Fruit fly (Drosophila melanogaster) whole organism, pupa: ENCODE results near the gene DIP-gamma.

ENCODE experiments used
- CG10348 ChIP-seq: fragments of 200-800 bp; sonication (Bioruptor generic); IDR thresholded peaks from 2 replicates; pipeline ENCODE4 v1.3.6; 2022; ENCODE audit warnings: missing biosample characterization, missing genetic modification characterization
- CG12605 ChIP-seq: fragments of 200-800 bp; sonication (Bioruptor generic); IDR thresholded peaks from 2 replicates; pipeline ENCODE4 v1.3.6; 2022; ENCODE audit warnings: missing biosample characterization, missing genetic modification characterization
- CG13204 ChIP-seq: fragments of 200-800 bp; sonication (Bioruptor generic); optimal IDR thresholded peaks from 2 replicates; lab custom pipeline; 2018; ENCODE audit warnings: missing biosample characterization, mild to moderate bottlenecking, missing genetic modification characterization, moderate library complexity
- CG14655 ChIP-seq: fragments of 200-800 bp; sonication (Bioruptor generic); optimal IDR thresholded peaks from 3 replicates; lab custom pipeline; 2017; ENCODE audit warnings: mild to moderate bottlenecking, missing biosample characterization, missing genetic modification reagents, missing genetic modification characterization
- CG15710 ChIP-seq: fragments of 200-800 bp; sonication (Bioruptor generic); optimal IDR thresholded peaks from 2 replicates; lab custom pipeline; 2018; ENCODE audit warnings: missing biosample characterization, mild to moderate bottlenecking, missing genetic modification characterization, moderate library complexity
- CG17806 ChIP-seq: fragments of 200-800 bp; sonication (Bioruptor generic); optimal IDR thresholded peaks from 2 replicates; lab custom pipeline; 2018; ENCODE audit warnings: missing biosample characterization, mild to moderate bottlenecking, missing genetic modification characterization, moderate library complexity
- CG32121 ChIP-seq: fragments of 200-800 bp; sonication (Bioruptor generic); IDR thresholded peaks from 2 replicates; pipeline ENCODE4 v1.3.6; 2022; ENCODE audit warnings: missing biosample characterization, missing genetic modification characterization
- CG34367 ChIP-seq: fragments of 200-800 bp; sonication (Bioruptor generic); optimal IDR thresholded peaks from 2 replicates; lab custom pipeline; 2018; ENCODE audit warnings: missing biosample characterization, mild to moderate bottlenecking, missing genetic modification characterization
- CG4496 ChIP-seq: fragments of 200-800 bp; sonication (Bioruptor generic); IDR thresholded peaks from 3 replicates; pipeline ENCODE4 v1.3.6; 2022; ENCODE audit warnings: missing biosample characterization, missing genetic modification characterization
- CG8159 ChIP-seq: fragments of 200-800 bp; sonication (Bioruptor generic); optimal IDR thresholded peaks from 3 replicates; lab custom pipeline; 2018; ENCODE audit warnings: missing biosample characterization, mild to moderate bottlenecking, missing genetic modification characterization, moderate library complexity
- CG8301 ChIP-seq: fragments of 200-800 bp; sonication (Bioruptor generic); optimal IDR thresholded peaks from 2 replicates; lab custom pipeline; 2018; ENCODE audit warnings: missing biosample characterization, mild to moderate bottlenecking, missing genetic modification characterization
- CG9948 ChIP-seq: fragments of 200-800 bp; sonication (Bioruptor generic); optimal IDR thresholded peaks from 2 replicates; lab custom pipeline; 2018; ENCODE audit warnings: missing biosample characterization, mild to moderate bottlenecking, missing genetic modification characterization, moderate library complexity
- D1 ChIP-seq: fragments of 200-800 bp; sonication (Bioruptor generic); optimal IDR thresholded peaks from 2 replicates; lab custom pipeline; 2018; ENCODE audit warnings: missing biosample characterization, mild to moderate bottlenecking, missing genetic modification characterization, moderate library complexity
- EcR ChIP-seq: fragments of 200-800 bp; sonication (Bioruptor generic); optimal IDR thresholded peaks from 3 replicates; lab custom pipeline; 2019; ENCODE audit warnings: missing biosample characterization, missing genetic modification characterization, mild to moderate bottlenecking, moderate library complexity, missing genetic modification reagents
- Ets98B ChIP-seq: fragments of 200-800 bp; sonication (Bioruptor generic); IDR thresholded peaks from 2 replicates; pipeline ENCODE4 v1.3.6; 2022; ENCODE audit warnings: missing biosample characterization, missing genetic modification characterization
- Pif1A ChIP-seq: fragments of 200-800 bp; sonication (Bioruptor generic); optimal IDR thresholded peaks from 3 replicates; lab custom pipeline; 2016; ENCODE audit warnings: missing biosample characterization, missing genetic modification characterization
- Pif1B ChIP-seq: fragments of 200-800 bp; sonication (Bioruptor generic); optimal IDR thresholded peaks from 3 replicates; lab custom pipeline; 2016; ENCODE audit warnings: missing biosample characterization, missing genetic modification characterization
- Snoo ChIP-seq: fragments of 200-800 bp; sonication (Bioruptor generic); optimal IDR thresholded peaks from 3 replicates; lab custom pipeline; 2017; ENCODE audit warnings: missing biosample characterization, mild to moderate bottlenecking, missing genetic modification characterization, inconsistent platforms
- fd96Ca ChIP-seq: fragments of 200-800 bp; sonication (Bioruptor generic); IDR thresholded peaks from 3 replicates; pipeline ENCODE4 v1.3.6; 2022; ENCODE audit warnings: missing biosample characterization, missing genetic modification characterization
- gl ChIP-seq: fragments of 200-800 bp; sonication (Bioruptor generic); optimal IDR thresholded peaks from 2 replicates; lab custom pipeline; 2018; ENCODE audit warnings: missing biosample characterization, mild to moderate bottlenecking, missing genetic modification characterization
- rn ChIP-seq: fragments of 200-800 bp; sonication (Bioruptor generic); IDR thresholded peaks from 2 replicates; pipeline ENCODE4 v1.3.6; 2022; ENCODE audit warnings: missing biosample characterization, missing genetic modification characterization

The DIP-gamma gene

dm6 chr3R:28898921-28899545, 71.1 kb downstream of the DIP-gamma start:
- TF ChIP-seq EcR (GFP tag; lab: Kevin White, UChicago), result peak; percentile 53
- TF ChIP-seq CG34367, result no peak

dm6 chr3R:28897891-28898290, 72.3 kb downstream of the DIP-gamma start:
- no peak for TF ChIP-seq Pif1A (GFP tag; lab: Kevin White, UChicago)
- TF ChIP-seq CG8301 (tag; lab: Kevin White, UChicago), result no peak
- no peak for TF ChIP-seq CG15710 (tag; lab: Kevin White, UChicago)
- no peak for TF ChIP-seq Pif1B (GFP tag; lab: Kevin White, UChicago)
- no peak for TF ChIP-seq CG4496 (GFP tag; lab: Robert Waterston, UW)
- TF ChIP-seq fd96Ca (GFP tag; lab: Robert Waterston, UW), result no peak
- no peak for TF ChIP-seq CG12605 (GFP tag; lab: Robert Waterston, UW)
- no peak for TF ChIP-seq CG17806 (tag; lab: Kevin White, UChicago)
- no peak for TF ChIP-seq CG10348 (GFP tag; lab: Robert Waterston, UW)
- no peak for TF ChIP-seq Snoo (tag; lab: Kevin White, UChicago)
- TF ChIP-seq CG34367, result no peak
- no peak for TF ChIP-seq Ets98B
- no peak for TF ChIP-seq gl (tag; lab: Kevin White, UChicago)
- no peak for TF ChIP-seq CG9948 (tag; lab: Kevin White, UChicago)
- TF ChIP-seq CG32121 (GFP tag; lab: Robert Waterston, UW), result no peak
- no peak for TF ChIP-seq D1 (tag; lab: Kevin White, UChicago)

- TF ChIP-seq CG9948 (tag; lab: Kevin White, UChicago) (no peak), CG13204 (peak; percentile 63), CG10348 (GFP tag; lab: Robert Waterston, UW) (no peak), CG4496 (GFP tag; lab: Robert Waterston, UW) (no peak), CG8159 (tag; lab: Kevin White, UChicago) (no peak), Ets98B (no peak), EcR (GFP tag; lab: Kevin White, UChicago) (peak; percentile 61), rn (GFP tag; lab: Robert Waterston, UW) (no peak), CG15710 (tag; lab: Kevin White, UChicago) (peak; percentile 11)
These were observed 75.2 kb downstream of the DIP-gamma start for dm6 chr3R:28895014-28895413.

DNA sequence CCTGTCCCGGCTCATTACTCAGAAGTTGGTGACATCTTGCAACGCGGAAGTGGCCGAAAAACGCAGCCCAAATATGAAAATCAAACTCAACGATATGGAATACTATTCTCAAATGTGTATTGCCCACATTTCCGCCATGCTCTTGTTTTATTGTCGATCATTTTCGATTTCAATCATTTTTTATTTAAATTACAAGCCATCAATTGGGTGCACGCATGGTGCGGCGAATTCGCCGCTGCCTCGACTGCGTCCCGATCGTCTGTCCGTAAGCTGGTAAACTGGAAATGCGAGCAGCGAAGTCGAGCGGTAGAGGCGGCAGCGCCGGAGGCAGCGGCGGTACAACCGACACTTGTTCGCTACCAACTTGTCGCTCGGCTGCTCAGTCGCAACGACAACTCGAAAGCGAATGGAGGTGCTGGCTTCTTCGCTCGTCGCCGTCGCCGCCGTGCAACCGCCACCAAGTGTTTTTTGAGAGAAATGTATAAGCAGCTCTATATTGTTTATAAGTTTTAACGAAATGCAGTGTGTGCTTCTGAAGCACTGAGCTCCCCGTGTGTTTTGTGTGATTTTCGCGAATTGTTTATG, 78.6 kb downstream of the DIP-gamma start:
- peak; percentile 30 for TF ChIP-seq Snoo (tag; lab: Kevin White, UChicago)
- TF ChIP-seq EcR (GFP tag; lab: Kevin White, UChicago), result no peak
- TF ChIP-seq rn (GFP tag; lab: Robert Waterston, UW), result no peak
- no peak for TF ChIP-seq gl (tag; lab: Kevin White, UChicago)
- TF ChIP-seq Pif1A (GFP tag; lab: Kevin White, UChicago), result no peak
- TF ChIP-seq CG8159 (tag; lab: Kevin White, UChicago), result no peak
- TF ChIP-seq CG15710 (tag; lab: Kevin White, UChicago), result no peak
- TF ChIP-seq CG13204, result peak; percentile 99
- TF ChIP-seq CG17806 (tag; lab: Kevin White, UChicago), result no peak
- TF ChIP-seq Pif1B (GFP tag; lab: Kevin White, UChicago), result peak; percentile 1
- TF ChIP-seq Ets98B, result peak; percentile 60
- peak; percentile 21; the same call in 1 of the 2 replicates for TF ChIP-seq CG32121 (GFP tag; lab: Robert Waterston, UW)
- TF ChIP-seq CG4496 (GFP tag; lab: Robert Waterston, UW), result 0 out of 3 replicates have a peak, but pooled peaks have one; percentile 40
- TF ChIP-seq CG14655 (GFP tag; lab: Kevin White, UChicago), result no peak
- peak; percentile 39; the same call in 1 of the 3 replicates for TF ChIP-seq fd96Ca (GFP tag; lab: Robert Waterston, UW)

DNA sequence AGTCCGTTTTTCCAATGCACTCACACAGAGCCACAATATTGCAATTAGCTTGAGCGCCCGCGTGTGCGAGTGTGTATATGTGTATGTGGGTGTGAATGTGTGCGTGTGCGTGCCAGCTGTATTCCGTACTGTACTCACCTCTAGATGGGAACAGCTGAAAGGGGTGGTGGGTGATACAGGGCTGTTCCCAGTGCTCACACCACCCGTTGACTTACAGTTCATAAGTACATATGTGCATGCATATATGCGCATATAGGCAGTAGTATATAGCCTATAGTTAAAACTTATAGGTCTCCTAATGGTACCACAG, 80.8 kb downstream of the DIP-gamma start:
- TF ChIP-seq CG9948 (tag; lab: Kevin White, UChicago) (no peak), CG15710 (tag; lab: Kevin White, UChicago) (no peak), Snoo (tag; lab: Kevin White, UChicago) (no peak), CG14655 (GFP tag; lab: Kevin White, UChicago) (no peak), CG17806 (tag; lab: Kevin White, UChicago) (no peak), CG13204 (peak; percentile 54), CG4496 (GFP tag; lab: Robert Waterston, UW) (0 out of 3 replicates have a peak, but pooled peaks have one; percentile 21), CG12605 (GFP tag; lab: Robert Waterston, UW) (peak; percentile 62), Ets98B (peak; percentile 66), gl (tag; lab: Kevin White, UChicago) (peak; percentile 20), CG34367 (no peak), CG8159 (tag; lab: Kevin White, UChicago) (no peak), D1 (tag; lab: Kevin White, UChicago) (no peak), Pif1B (GFP tag; lab: Kevin White, UChicago) (no peak), rn (GFP tag; lab: Robert Waterston, UW) (no peak), CG32121 (GFP tag; lab: Robert Waterston, UW) (peak; percentile 36; the same call in 1 of the 2 replicates), Pif1A (GFP tag; lab: Kevin White, UChicago) (no peak), EcR (GFP tag; lab: Kevin White, UChicago) (no peak), CG10348 (GFP tag; lab: Robert Waterston, UW) (no peak), CG8301 (tag; lab: Kevin White, UChicago) (no peak), fd96Ca (GFP tag; lab: Robert Waterston, UW) (peak; percentile 36; the same call in 1 of the 3 replicates)
- TF ChIP-seq, all 21 proteins: peak for 7
